Worm (Caenorhabditis elegans): ENCODE data around the gene iars-1.

ce11 chrIV:10419896-10420295, 51.5 kb downstream of the iars-1 start:
- TF ChIP-seq fos-1 (tag; optimal IDR thresholded peaks at IDR 0.05) (no peak), nhr-76 (tag; optimal IDR thresholded peaks at IDR 0.05) (no peak)

All from whole organism, L1 larva.